Fruit fly (Drosophila melanogaster) whole organism, embryonic: ENCODE results near the gene Rab9D.

Experiments used
- Hmx ChIP-seq: fragments of 200-800 bp; sonication (Bioruptor generic); optimal IDR thresholded peaks from 2 replicates; lab custom pipeline; 2016; ENCODE audit warnings: missing biosample characterization, missing genetic modification characterization
- fd102C ChIP-seq: fragments of 200-800 bp; sonication (Bioruptor generic); optimal IDR thresholded peaks from 2 replicates; lab custom pipeline; 2018; ENCODE audit warnings: missing biosample characterization, mild to moderate bottlenecking, missing genetic modification characterization, moderate library complexity
- gsb ChIP-seq: fragments of 200-800 bp; sonication (Bioruptor generic); IDR thresholded peaks from 2 replicates; pipeline ENCODE4 v1.3.6; 2022; ENCODE audit warnings: missing biosample characterization, missing genetic modification characterization
- tgo ChIP-seq: fragments of 200-800 bp; sonication (Bioruptor generic); IDR thresholded peaks from 3 replicates; pipeline ENCODE4 v1.3.6; 2022; ENCODE audit warnings: missing biosample characterization, missing genetic modification characterization

- TF ChIP-seq Hmx (GFP tag; lab: Kevin White, UChicago) = no peak
- TF ChIP-seq tgo (GFP tag; lab: Robert Waterston, UW) = no peak
- no peak for TF ChIP-seq fd102C (GFP tag; lab: Kevin White, UChicago)
- TF ChIP-seq gsb (GFP tag; lab: Robert Waterston, UW) = no peak
Observed at dm6 chrX:10613568-10613967, 24.7 kb downstream of the Rab9D start.
